Fruit fly (Drosophila melanogaster): ENCODE data around the gene Had1.

The Had1 gene

DNA sequence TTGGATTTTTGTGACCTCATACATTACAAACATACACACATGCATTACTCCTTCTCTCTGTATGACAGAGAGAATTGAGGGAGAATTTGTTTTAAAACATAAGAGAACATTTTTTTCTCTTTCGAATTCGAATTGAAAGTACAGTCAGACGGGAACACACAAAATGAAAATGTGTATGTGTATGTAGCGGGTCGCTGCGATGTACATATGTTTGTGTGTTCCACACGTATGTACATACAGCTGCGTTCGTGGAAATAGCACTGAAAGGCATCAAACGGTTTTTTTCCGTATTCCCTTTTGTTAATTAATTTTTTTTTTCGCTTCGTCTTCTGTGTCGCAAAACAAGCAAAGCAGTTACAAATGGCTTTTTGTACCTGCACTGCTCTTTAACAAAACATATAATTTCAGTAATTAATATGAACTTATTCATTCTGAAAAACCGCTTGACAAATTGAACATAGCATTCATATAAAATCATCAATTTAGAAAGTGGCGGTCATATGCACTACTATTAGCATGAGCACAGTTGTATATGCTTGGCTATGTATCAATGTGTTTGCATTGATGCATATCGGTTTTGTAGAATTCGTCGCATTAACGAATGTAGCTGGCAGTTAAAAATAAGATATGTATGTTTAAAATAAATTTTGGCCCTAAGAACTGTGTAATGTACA lies 24.3 kb upstream of the Had1 start (continued):
- TF ChIP-seq CG9727 (GFP tag; optimal IDR thresholded peaks at IDR 0.05) (peak; percentile 98), pros (GFP tag; optimal IDR thresholded peaks at IDR 0.05) (peak; percentile 85), Lim3 (GFP tag; IDR thresholded peaks at IDR 0.05) (peak; percentile 80), hb (GFP tag; IDR thresholded peaks at IDR 0.05; ENCODE audit: partially characterized antibody) (no peak), Med (GFP tag) (peak; percentile 99), CG6272 (GFP tag; IDR thresholded peaks at IDR 0.05) (peak; percentile 84), CG11247 (GFP tag; IDR thresholded peaks at IDR 0.05) (peak; percentile 84), NC2β (GFP tag; optimal IDR thresholded peaks at IDR 0.05) (peak; percentile 90), gro (GFP tag; optimal IDR thresholded peaks at IDR 0.05) (peak; percentile 97), wor (GFP tag; IDR thresholded peaks at IDR 0.05) (peak; percentile 87), emc (GFP tag; optimal IDR thresholded peaks at IDR 0.05) (peak; percentile 90), H2.0 (GFP tag; IDR thresholded peaks at IDR 0.05) (peak; percentile 79), HmgD (GFP tag; optimal IDR thresholded peaks at IDR 0.05) (peak; percentile 88), kay (GFP tag; optimal IDR thresholded peaks at IDR 0.05) (peak; percentile 90), CG2116 (GFP tag; optimal IDR thresholded peaks at IDR 0.05) (peak; percentile 77), D19A (tag; optimal IDR thresholded peaks at IDR 0.05) (peak; percentile 95), CG9797 (GFP tag; optimal IDR thresholded peaks at IDR 0.05) (peak; percentile 49), peb (GFP tag; IDR thresholded peaks at IDR 0.05) (peak; percentile 82), CoRest (tag; optimal IDR thresholded peaks at IDR 0.05) (peak; percentile 99), CG12219 (GFP tag; optimal IDR thresholded peaks at IDR 0.05) (peak; percentile 96), p53 (GFP tag; optimal IDR thresholded peaks at IDR 0.05) (peak; percentile 81), jigr1 (GFP tag; IDR thresholded peaks at IDR 0.05) (peak; percentile 86), HmgZ (tag; optimal IDR thresholded peaks at IDR 0.05) (peak; percentile 97), pnt (GFP tag; optimal IDR thresholded peaks at IDR 0.05) (peak; percentile 93), CG15696 (tag; optimal IDR thresholded peaks at IDR 0.05) (peak; percentile 93), CG4328 (GFP tag; optimal IDR thresholded peaks at IDR 0.05) (peak; percentile 96), CG2678 (tag; optimal IDR thresholded peaks at IDR 0.05) (peak; percentile 99), CG11696 (GFP tag; IDR thresholded peaks at IDR 0.05) (peak; percentile 98), CG11398 (GFP tag; optimal IDR thresholded peaks at IDR 0.05) (peak; percentile 94), Nf-YA (GFP tag; IDR thresholded peaks at IDR 0.05) (peak; percentile 86), YL-1 (GFP tag; optimal IDR thresholded peaks at IDR 0.05) (peak; percentile 91), abd-A (tag; optimal IDR thresholded peaks at IDR 0.05) (peak; percentile 93), en (GFP tag; optimal IDR thresholded peaks at IDR 0.05) (peak; percentile 91), fu2 (GFP tag; optimal IDR thresholded peaks at IDR 0.05) (peak; percentile 95), CG3281 (GFP tag; optimal IDR thresholded peaks at IDR 0.05) (peak; percentile 97), CG17568 (GFP tag; optimal IDR thresholded peaks at IDR 0.05) (peak; percentile 93), CG14860 (GFP tag; IDR thresholded peaks at IDR 0.05; ENCODE audit: partially characterized antibody) (no peak), CG17912 (GFP tag; optimal IDR thresholded peaks at IDR 0.05) (peak; percentile 91), cad (GFP tag; optimal IDR thresholded peaks at IDR 0.05) (no peak), Dfd (GFP tag; optimal IDR thresholded peaks at IDR 0.05) (no peak), Max (GFP tag; optimal IDR thresholded peaks at IDR 0.05) (peak; percentile 97), ato (GFP tag; IDR thresholded peaks at IDR 0.05; ENCODE audit: partially characterized antibody) (no peak), Neu2 (GFP tag; optimal IDR thresholded peaks at IDR 0.05; ENCODE audit: borderline replicate concordance) (peak; percentile 90), CG3838 (GFP tag; optimal IDR thresholded peaks at IDR 0.05) (peak; percentile 90), Optix (GFP tag; IDR thresholded peaks at IDR 0.05) (peak; percentile 91), CG2202 (tag; optimal IDR thresholded peaks at IDR 0.05) (peak; percentile 94), NfI (GFP tag; optimal IDR thresholded peaks at IDR 0.05) (peak; percentile 96), CG13624 (GFP tag; optimal IDR thresholded peaks at IDR 0.05) (peak; percentile 96), gce (GFP tag; IDR thresholded peaks at IDR 0.05) (peak; percentile 73; the same call in 1 of the 3 replicates), Sox102F (GFP tag; optimal IDR thresholded peaks at IDR 0.05) (peak; percentile 95)

Data from whole organism, embryonic.